Worm (Caenorhabditis elegans): ENCODE measurements around the gene srh-268.

The srh-268 gene

DNA sequence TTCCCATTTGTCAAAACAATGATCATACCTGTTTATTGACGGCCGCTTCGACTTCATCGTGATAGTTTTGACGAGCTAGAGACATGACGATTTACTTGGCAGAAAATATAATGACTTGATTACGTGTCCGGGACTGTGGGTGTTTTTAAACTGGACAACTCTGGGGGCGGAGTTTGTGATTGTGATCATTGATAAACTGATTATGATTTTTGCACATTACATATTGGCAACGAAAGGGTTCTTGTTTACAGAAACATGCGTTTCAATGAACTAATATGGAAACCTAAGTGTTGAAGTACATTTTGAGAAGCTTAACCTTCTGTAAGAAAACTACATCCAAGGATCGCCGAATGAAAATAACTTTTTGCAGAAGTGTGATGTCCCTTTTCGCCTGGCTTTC lies 8.4 kb downstream of the srh-268 start, which contains the start of gene ftn-1:
ftn-1 (minus strand) TSS at position 101 of the 400 bp plus-strand sequence.
- TF ChIP-seq tra-4 (tag; optimal IDR thresholded peaks at IDR 0.05) (no peak), aly-1 (tag; optimal IDR thresholded peaks at IDR 0.05) (no peak), ets-7 (tag; optimal IDR thresholded peaks at IDR 0.05) (no peak), hmbx-1 (tag; optimal IDR thresholded peaks at IDR 0.05) (no peak), ceh-36 (tag; optimal IDR thresholded peaks at IDR 0.05) (no peak), B0310.2 (tag; optimal IDR thresholded peaks at IDR 0.05) (no peak), sea-1 (GFP tag; conservative IDR thresholded peaks at IDR 0.05) (no peak), ceh-13 (GFP tag; optimal IDR thresholded peaks at IDR 0.05) (no peak), ama-1 (optimal IDR thresholded peaks at IDR 0.05) (no peak), pes-1 (GFP tag; IDR thresholded peaks at IDR 0.05) (no peak), tbx-37 (GFP tag; conservative IDR thresholded peaks at IDR 0.05) (no peak), flt-1 (GFP tag; IDR thresholded peaks at IDR 0.05) (no peak), hmg-4 (GFP tag; optimal IDR thresholded peaks at IDR 0.05) (no peak)

DNA sequence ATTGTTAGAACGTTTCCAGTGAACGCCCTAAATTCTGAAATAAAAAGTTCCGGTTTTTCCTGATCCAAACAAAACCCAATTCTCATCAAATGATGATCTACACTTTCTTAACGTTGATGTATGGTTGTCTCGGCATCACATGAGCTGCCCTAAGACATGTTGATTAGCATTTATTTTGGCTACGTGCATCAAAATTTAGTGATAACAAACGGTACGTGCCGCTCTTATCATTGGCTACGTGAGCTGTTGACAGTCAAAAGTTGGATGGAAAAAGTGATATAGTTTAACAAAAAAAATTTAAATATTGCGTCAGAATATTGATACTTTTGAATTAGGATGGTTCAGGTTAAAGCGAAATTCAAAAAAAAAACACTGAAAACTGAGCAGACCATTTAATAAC lies 8.9 kb downstream of the srh-268 start:
- TF ChIP-seq aly-1 (tag; optimal IDR thresholded peaks at IDR 0.05) (no peak), ama-1 (optimal IDR thresholded peaks at IDR 0.05) (no peak), F13C5.2 (tag; optimal IDR thresholded peaks at IDR 0.05) (no peak), ceh-13 (GFP tag; optimal IDR thresholded peaks at IDR 0.05) (no peak), sea-1 (GFP tag; conservative IDR thresholded peaks at IDR 0.05) (no peak), ceh-36 (tag; optimal IDR thresholded peaks at IDR 0.05) (no peak), pes-1 (GFP tag; IDR thresholded peaks at IDR 0.05) (no peak), hnd-1 (tag; optimal IDR thresholded peaks at IDR 0.05) (no peak), scrt-1 (GFP tag; IDR thresholded peaks at IDR 0.05) (no peak), ets-7 (tag; optimal IDR thresholded peaks at IDR 0.05) (no peak), tbx-37 (GFP tag; conservative IDR thresholded peaks at IDR 0.05) (no peak), hmg-4 (GFP tag; optimal IDR thresholded peaks at IDR 0.05) (no peak), hmbx-1 (tag; optimal IDR thresholded peaks at IDR 0.05) (no peak), tra-4 (tag; optimal IDR thresholded peaks at IDR 0.05) (no peak), tbx-11 (GFP tag; IDR thresholded peaks at IDR 0.05) (no peak)

ce11 chrV:7548499-7548898 lies 9.4 kb downstream of the srh-268 start:
- TF ChIP-seq flt-1 (GFP tag; IDR thresholded peaks at IDR 0.05) (peak; percentile 56; the same call in 1 of the 2 replicates), pes-1 (GFP tag; IDR thresholded peaks at IDR 0.05) (peak; percentile 76), tbx-11 (GFP tag; IDR thresholded peaks at IDR 0.05) (peak; percentile 70), scrt-1 (GFP tag; IDR thresholded peaks at IDR 0.05) (peak; percentile 70; the same call in 1 of the 2 replicates)

DNA sequence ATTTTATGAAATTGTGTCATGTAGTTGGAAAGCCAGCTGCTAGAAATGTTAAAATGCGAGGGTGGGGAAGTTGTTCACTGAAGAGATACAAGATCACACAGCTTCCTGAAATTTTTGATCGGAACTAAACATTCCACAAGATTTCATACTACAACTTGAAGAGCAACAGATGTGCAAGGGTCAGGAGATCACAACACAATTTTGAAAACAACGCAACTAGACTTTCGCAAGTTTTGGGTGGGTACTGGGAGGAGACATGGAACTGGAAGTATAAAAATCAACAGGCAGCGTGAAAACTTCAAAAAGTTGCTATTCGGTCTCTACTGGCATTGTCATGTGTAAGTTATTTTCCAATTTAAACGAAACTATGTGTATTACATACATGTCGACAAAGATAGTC lies 12.7 kb downstream of the srh-268 start, which contains the start of gene F19F10.3:
F19F10.3 (plus strand) TSS at position 301 of the 400 bp plus-strand sequence.
- no peak for TF ChIP-seq ama-1 (optimal IDR thresholded peaks at IDR 0.05)
- TF ChIP-seq aly-1 (tag; optimal IDR thresholded peaks at IDR 0.05), result no peak
- no peak for TF ChIP-seq pes-1 (GFP tag; IDR thresholded peaks at IDR 0.05)
- no peak for TF ChIP-seq scrt-1 (GFP tag; IDR thresholded peaks at IDR 0.05)
- TF ChIP-seq flt-1 (GFP tag; IDR thresholded peaks at IDR 0.05), result no peak
- no peak for TF ChIP-seq hmg-4 (GFP tag; optimal IDR thresholded peaks at IDR 0.05)

DNA sequence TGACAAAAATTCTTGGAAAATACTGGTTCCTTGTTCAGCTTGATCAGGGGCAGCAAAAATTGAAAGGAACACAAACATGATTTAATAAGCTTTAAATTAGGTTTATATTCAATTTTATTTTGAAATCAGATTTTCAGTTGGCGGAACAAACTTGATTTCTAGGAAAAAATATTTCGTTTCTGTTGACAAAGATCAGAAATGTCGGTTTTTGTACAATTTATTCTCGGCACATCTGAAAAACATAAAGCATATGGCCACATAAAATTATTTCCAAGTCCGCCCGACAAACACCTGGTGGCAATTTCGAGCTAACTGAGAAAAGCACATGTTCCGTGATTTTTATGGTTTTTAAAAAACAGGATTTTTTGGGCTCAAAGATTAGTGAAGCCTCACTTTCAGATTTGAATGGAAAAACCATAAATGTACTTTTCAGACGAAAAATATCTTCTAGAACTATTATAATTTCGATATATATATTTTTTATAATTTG lies 14.8 kb downstream of the srh-268 start, which contains the start of gene ttr-10:
ttr-10 (minus strand) TSS at position 51 of the 490 bp plus-strand sequence.
- no peak for TF ChIP-seq F13C5.2 (tag; optimal IDR thresholded peaks at IDR 0.05)
- no peak for TF ChIP-seq ceh-36 (tag; optimal IDR thresholded peaks at IDR 0.05)
- no peak for TF ChIP-seq ets-7 (tag; optimal IDR thresholded peaks at IDR 0.05)
- no peak for TF ChIP-seq pes-1 (GFP tag; IDR thresholded peaks at IDR 0.05)
- no peak for TF ChIP-seq aly-1 (tag; optimal IDR thresholded peaks at IDR 0.05)
- no peak for TF ChIP-seq ama-1 (optimal IDR thresholded peaks at IDR 0.05)
- no peak for TF ChIP-seq ceh-13 (GFP tag; optimal IDR thresholded peaks at IDR 0.05)
- no peak for TF ChIP-seq scrt-1 (GFP tag; IDR thresholded peaks at IDR 0.05)
- no peak for TF ChIP-seq tra-4 (tag; optimal IDR thresholded peaks at IDR 0.05)

DNA sequence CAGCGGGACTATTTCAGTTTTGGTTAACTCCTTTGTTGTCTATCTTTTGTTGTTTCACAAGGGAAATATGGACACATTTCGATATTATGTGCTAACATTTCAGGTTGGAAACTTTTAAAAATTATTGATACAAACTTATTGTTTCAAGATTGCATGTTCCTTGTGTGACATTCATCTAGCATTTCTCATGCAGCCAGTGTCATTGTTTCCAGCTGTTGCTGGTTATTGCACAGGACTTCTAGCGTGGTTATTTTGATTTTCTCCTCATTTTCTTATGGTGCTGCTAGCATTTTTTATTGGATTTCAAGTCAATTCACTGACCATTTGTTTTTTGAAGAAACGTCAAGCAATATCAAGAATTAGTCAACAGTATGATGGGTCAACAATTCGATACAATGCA lies 16.8 kb downstream of the srh-268 start:
- no peak for TF ChIP-seq B0310.2 (tag; optimal IDR thresholded peaks at IDR 0.05)
- TF ChIP-seq flt-1 (GFP tag; IDR thresholded peaks at IDR 0.05), result no peak
- no peak for TF ChIP-seq ceh-36 (tag; optimal IDR thresholded peaks at IDR 0.05)

ce11 chrV:7558693-7559092 lies 19.6 kb downstream of the srh-268 start, which contains the start of gene ets-7:
Gene ets-7 (minus strand): TSS chrV:7558793.
- TF ChIP-seq sea-1 (GFP tag; conservative IDR thresholded peaks at IDR 0.05) (no peak), tbx-37 (GFP tag; conservative IDR thresholded peaks at IDR 0.05) (no peak), ceh-13 (GFP tag; optimal IDR thresholded peaks at IDR 0.05) (no peak), flt-1 (GFP tag; IDR thresholded peaks at IDR 0.05) (no peak), tra-4 (tag; optimal IDR thresholded peaks at IDR 0.05) (no peak), ets-7 (tag; optimal IDR thresholded peaks at IDR 0.05) (no peak), ama-1 (optimal IDR thresholded peaks at IDR 0.05) (no peak), F13C5.2 (tag; optimal IDR thresholded peaks at IDR 0.05) (no peak), hnd-1 (tag; optimal IDR thresholded peaks at IDR 0.05) (no peak), B0310.2 (tag; optimal IDR thresholded peaks at IDR 0.05) (no peak), ceh-36 (tag; optimal IDR thresholded peaks at IDR 0.05) (no peak), hmbx-1 (tag; optimal IDR thresholded peaks at IDR 0.05) (no peak), tbx-11 (GFP tag; IDR thresholded peaks at IDR 0.05) (no peak), pes-1 (GFP tag; IDR thresholded peaks at IDR 0.05) (no peak), aly-1 (tag; optimal IDR thresholded peaks at IDR 0.05) (no peak), scrt-1 (GFP tag; IDR thresholded peaks at IDR 0.05) (no peak), hmg-4 (GFP tag; optimal IDR thresholded peaks at IDR 0.05) (no peak)

ce11 chrV:7562947-7563346 lies 23.8 kb downstream of the srh-268 start, which contains the start of gene F19F10.1:
Gene F19F10.1 (plus strand): TSS chrV:7563247.
- TF ChIP-seq tbx-37 (GFP tag; conservative IDR thresholded peaks at IDR 0.05), result no peak
- no peak for TF ChIP-seq ceh-36 (tag; optimal IDR thresholded peaks at IDR 0.05)
- TF ChIP-seq hmbx-1 (tag; optimal IDR thresholded peaks at IDR 0.05), result no peak

All from whole organism, early embryonic.